Fruit fly (Drosophila melanogaster): ENCODE data around the gene CG7920.

Gene CG7920

DNA sequence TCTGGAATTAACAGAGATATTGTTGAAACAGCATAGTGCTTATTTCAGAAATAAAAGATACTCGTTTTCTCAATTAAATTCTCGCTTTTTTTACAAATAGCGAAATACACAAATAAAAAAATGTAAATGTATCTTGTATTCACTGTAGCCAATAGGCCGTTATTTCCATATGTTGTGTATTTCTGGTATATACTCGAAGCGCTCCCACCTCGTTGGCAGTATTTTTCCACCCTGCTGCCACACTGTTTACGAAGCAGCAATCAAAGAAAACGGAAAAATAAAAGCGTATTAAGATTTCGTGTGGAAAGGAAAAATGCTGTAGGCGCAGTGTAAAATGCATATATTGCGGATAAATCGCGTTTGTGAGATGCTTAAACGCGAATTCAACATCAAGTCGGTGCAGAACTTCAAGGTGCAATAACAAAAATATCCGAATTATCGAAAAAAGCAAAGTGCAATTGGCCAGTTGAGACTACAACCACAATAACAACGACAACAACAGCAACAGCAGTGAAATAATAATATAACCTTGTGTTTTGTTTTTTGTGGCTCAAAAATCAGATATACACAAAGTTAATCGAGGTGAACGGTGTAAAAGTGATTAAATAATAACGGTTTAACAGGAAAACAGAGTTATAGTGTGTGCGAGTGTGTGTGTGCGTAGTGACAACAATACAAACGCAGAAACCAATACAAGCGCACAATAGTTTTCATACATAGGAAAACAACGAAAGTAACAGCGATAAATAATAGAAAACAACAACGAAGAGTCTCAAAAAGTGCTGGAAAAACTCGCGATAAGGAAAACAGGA lies 43.2 kb upstream of the CG7920 start, which contains the start of gene sima (continued):
- no peak for TF ChIP-seq CG2202 (tag; optimal IDR thresholded peaks at IDR 0.05)
- TF ChIP-seq pnt (GFP tag; optimal IDR thresholded peaks at IDR 0.05), result no peak
- TF ChIP-seq Rfx (GFP tag; IDR thresholded peaks at IDR 0.05), result peak; percentile 64
- 0 out of 2 replicates have a peak, but pooled peaks have one; percentile 35 for TF ChIP-seq CG31224 (GFP tag; IDR thresholded peaks at IDR 0.05)
- no peak for TF ChIP-seq CG11398 (GFP tag; optimal IDR thresholded peaks at IDR 0.05)
- TF ChIP-seq CG12769 (tag; optimal IDR thresholded peaks at IDR 0.05), result peak; percentile 55
- no peak for TF ChIP-seq pum (GFP tag; optimal IDR thresholded peaks at IDR 0.05)
- peak; percentile 8 for TF ChIP-seq CG4820 (GFP tag; optimal IDR thresholded peaks at IDR 0.05)
- peak; percentile 69 for TF ChIP-seq vvl (GFP tag; IDR thresholded peaks at IDR 0.05)
- TF ChIP-seq CG14441 (GFP tag; IDR thresholded peaks at IDR 0.05), result peak; percentile 59
- TF ChIP-seq CG17385 (GFP tag; optimal IDR thresholded peaks at IDR 0.05), result no peak
- TF ChIP-seq CG12071 (GFP tag; optimal IDR thresholded peaks at IDR 0.05), result peak; percentile 1
- TF ChIP-seq grau (tag; optimal IDR thresholded peaks at IDR 0.05), result peak; percentile 99
- TF ChIP-seq pzg (GFP tag; optimal IDR thresholded peaks at IDR 0.05), result peak; percentile 86
- TF ChIP-seq CG4617 (GFP tag; optimal IDR thresholded peaks at IDR 0.05; ENCODE audit: borderline replicate concordance), result peak; percentile 86
- no peak for TF ChIP-seq NC2β (GFP tag; optimal IDR thresholded peaks at IDR 0.05)
- TF ChIP-seq Atf3 (GFP tag; optimal IDR thresholded peaks at IDR 0.05), result no peak
- TF ChIP-seq lab (GFP tag; optimal IDR thresholded peaks at IDR 0.05), result peak; percentile 37
- TF ChIP-seq CG3281 (GFP tag; optimal IDR thresholded peaks at IDR 0.05), result no peak
- peak; percentile 29 to 53 for TF ChIP-seq dpn (GFP tag; optimal IDR thresholded peaks at IDR 0.05)
- peak; percentile 64 for TF ChIP-seq trem (tag; optimal IDR thresholded peaks at IDR 0.05)
- TF ChIP-seq hkb (optimal IDR thresholded peaks at IDR 0.05), result no peak
- TF ChIP-seq hkb (GFP tag; IDR thresholded peaks at IDR 0.05), result no peak
- TF ChIP-seq CG13624 (GFP tag; optimal IDR thresholded peaks at IDR 0.05), result peak; percentile 58
- TF ChIP-seq Ets65A (GFP tag), result peak; percentile 86
- TF ChIP-seq tap (tag; optimal IDR thresholded peaks at IDR 0.05), result peak; percentile 3
- no peak for TF ChIP-seq CG8290 (GFP tag; optimal IDR thresholded peaks at IDR 0.05)
- TF ChIP-seq CG8290 (tag; optimal IDR thresholded peaks at IDR 0.05), result peak in 1 of 2 experiments; percentile 66
- peak; percentile 51 for TF ChIP-seq nmo (GFP tag; optimal IDR thresholded peaks at IDR 0.05)
- 0 out of 2 replicates have a peak, but pooled peaks have one; percentile 33 for TF ChIP-seq Taf1 (GFP tag; IDR thresholded peaks at IDR 0.05)
- TF ChIP-seq CG7987 (GFP tag; optimal IDR thresholded peaks at IDR 0.05), result no peak
- peak; percentile 30 for TF ChIP-seq ttk (GFP tag; IDR thresholded peaks at IDR 0.05)
- TF ChIP-seq ems (GFP tag; optimal IDR thresholded peaks at IDR 0.05), result peak; percentile 18
- TF ChIP-seq CG33213 (GFP tag; optimal IDR thresholded peaks at IDR 0.05), result peak; percentile 62
- TF ChIP-seq CG17912 (GFP tag; optimal IDR thresholded peaks at IDR 0.05), result no peak
- peak; percentile 28; the same call in 1 of the 2 replicates for TF ChIP-seq E2f2 (GFP tag; IDR thresholded peaks at IDR 0.05)
- TF ChIP-seq unc-4 (GFP tag; IDR thresholded peaks at IDR 0.05; ENCODE audit: partially characterized antibody), result 0 out of 2 replicates have a peak, but pooled peaks have one; percentile 19
- peak; percentile 87; the same call in 2 of the 4 replicates for TF ChIP-seq chinmo (GFP tag; IDR thresholded peaks at IDR 0.05; ENCODE audit: partially characterized antibody)
- TF ChIP-seq CG2678 (tag; optimal IDR thresholded peaks at IDR 0.05), result peak; percentile 28
- TF ChIP-seq Pdp1 (GFP tag; optimal IDR thresholded peaks at IDR 0.05), result peak; percentile 16 to 61
- peak; percentile 25 for TF ChIP-seq Lhr (GFP tag; optimal IDR thresholded peaks at IDR 0.05)
- no peak for TF ChIP-seq Kr (GFP tag; optimal IDR thresholded peaks at IDR 0.05)
- TF ChIP-seq lilli (GFP tag; optimal IDR thresholded peaks at IDR 0.05), result peak; percentile 66
- peak; percentile 55 for TF ChIP-seq CG8924 (tag; optimal IDR thresholded peaks at IDR 0.05)
- TF ChIP-seq NfI (GFP tag; optimal IDR thresholded peaks at IDR 0.05), result no peak
- peak; percentile 21 for TF ChIP-seq Dp (GFP tag; optimal IDR thresholded peaks at IDR 0.05)
- peak; percentile 39 for TF ChIP-seq ssp (GFP tag; IDR thresholded peaks at IDR 0.05)
- no peak for TF ChIP-seq Nf-YA (GFP tag; IDR thresholded peaks at IDR 0.05)
- TF ChIP-seq CG7556 (GFP tag; optimal IDR thresholded peaks at IDR 0.05), result no peak
